Worm (Caenorhabditis elegans) whole organism, L1 larva: ENCODE measurements around the gene K09E9.3.

Experiments
- C34B4.2 ChIP-seq: sonication (generic microtip); optimal IDR thresholded peaks from 2 replicates; lab custom pipeline; 2017; ENCODE audit warnings: mild to moderate bottlenecking, missing genetic modification characterization, missing compliant biosample characterization
- aha-1 ChIP-seq: fragments of 150-350 bp; optimal IDR thresholded peaks from 2 replicates; lab custom pipeline; 2014; ENCODE audit warnings: missing biosample characterization, missing genetic modification characterization
- alr-1 ChIP-seq: fragments of 200-800 bp; sonication (Bioruptor generic); optimal IDR thresholded peaks from 2 replicates; lab custom pipeline; 2018; ENCODE audit warnings: borderline replicate concordance, mild to moderate bottlenecking, missing genetic modification characterization, missing compliant biosample characterization
- aly-2 ChIP-seq: fragments of 150-350 bp; optimal IDR thresholded peaks from 2 replicates; lab custom pipeline; 2014; ENCODE audit warnings: missing biosample characterization, missing genetic modification characterization
- ceh-63 ChIP-seq: fragments of 200-800 bp; sonication (Bioruptor generic); optimal IDR thresholded peaks from 2 replicates; lab custom pipeline; 2018; ENCODE audit warnings: mild to moderate bottlenecking, missing genetic modification characterization, missing compliant biosample characterization
- ceh-8 ChIP-seq: fragments of 200-800 bp; sonication (Bioruptor generic); optimal IDR thresholded peaks from 2 replicates; lab custom pipeline; 2018; ENCODE audit warnings: mild to moderate bottlenecking, missing genetic modification characterization, moderate library complexity, missing compliant biosample characterization
- ceh-82 ChIP-seq, 3 experiments: fragments of 150-350 bp in 1 of 3; sonication (generic microtip) in 2 of 3; optimal IDR thresholded peaks; 2 replicates each; lab custom pipeline; 2014 to 2017; ENCODE audit warnings: missing biosample characterization in 3 of 3, missing genetic modification characterization in 3 of 3
- ces-1 ChIP-seq: fragments of 150-350 bp; optimal IDR thresholded peaks from 2 replicates; lab custom pipeline; 2014; ENCODE audit warnings: missing biosample characterization, missing genetic modification reagents, missing genetic modification characterization
- egl-27 ChIP-seq, 2 experiments: fragments of 150-350 bp in 1 of 2; sonication (generic microtip); optimal IDR thresholded peaks; 3 replicates each; lab custom pipeline; 2017 to 2018; ENCODE audit warnings: missing biosample characterization in 2 of 2, missing genetic modification characterization in 2 of 2, missing genetic modification reagents in 2 of 2
- elt-2 ChIP-seq: sonication (generic microtip); optimal IDR thresholded peaks from 2 replicates; lab custom pipeline; 2016; ENCODE audit warnings: missing genetic modification characterization, mild to moderate bottlenecking, inconsistent platforms, missing compliant biosample characterization, missing genetic modification reagents
- elt-3 ChIP-seq, 6 experiments: fragments of 150-350 bp in 1 of 6; sonication (generic microtip); optimal IDR thresholded peaks; 2 replicates each; lab custom pipeline; 2017 to 2018; ENCODE audit warnings: missing biosample characterization in 6 of 6, missing genetic modification characterization in 6 of 6, inconsistent platforms in 1 of 6
- ets-5 ChIP-seq: fragments of 200-800 bp; sonication (Bioruptor generic); IDR thresholded peaks from 2 replicates; pipeline ENCODE4 v1.3.6; 2022; ENCODE audit warnings: missing genetic modification characterization, missing compliant biosample characterization
- fkh-10 ChIP-seq: sonication (generic microtip); optimal IDR thresholded peaks from 2 replicates; lab custom pipeline; 2017; ENCODE audit warnings: missing biosample characterization, missing genetic modification reagents, missing genetic modification characterization
- fos-1 ChIP-seq: fragments of 150-350 bp; optimal IDR thresholded peaks from 2 replicates; lab custom pipeline; 2014; ENCODE audit warnings: missing biosample characterization, missing genetic modification characterization
- grh-1 ChIP-seq: fragments of 200-800 bp; sonication (Bioruptor generic); IDR thresholded peaks from 2 replicates; pipeline ENCODE4 v1.3.6; 2022; ENCODE audit warnings: missing genetic modification reagents, missing genetic modification characterization, missing compliant biosample characterization
- hlh-17 ChIP-seq: fragments of 200-800 bp; sonication (Bioruptor generic); optimal IDR thresholded peaks from 2 replicates; lab custom pipeline; 2018; ENCODE audit warnings: missing genetic modification characterization, mild to moderate bottlenecking, missing compliant biosample characterization, moderate library complexity, borderline replicate concordance
- hpl-2 ChIP-seq: fragments of 150-350 bp; optimal IDR thresholded peaks from 2 replicates; lab custom pipeline; 2014; ENCODE audit warnings: missing biosample characterization, missing genetic modification reagents, missing genetic modification characterization
- isw-1 ChIP-seq: fragments of 200-800 bp; sonication (Bioruptor generic); IDR thresholded peaks from 2 replicates; pipeline ENCODE4 v1.3.6; 2022; ENCODE audit warnings: missing genetic modification characterization, missing compliant biosample characterization
- lin-13 ChIP-seq: fragments of 150-350 bp; optimal IDR thresholded peaks from 2 replicates; lab custom pipeline; 2014; ENCODE audit warnings: missing biosample characterization, missing genetic modification reagents, missing genetic modification characterization
- lin-14 ChIP-seq: fragments of 200-800 bp; sonication (Bioruptor generic); optimal IDR thresholded peaks from 2 replicates; lab custom pipeline; 2018; ENCODE audit warnings: mild to moderate bottlenecking, missing genetic modification characterization, moderate library complexity, missing compliant biosample characterization
- lin-39 ChIP-seq: fragments of 150-350 bp; optimal IDR thresholded peaks from 2 replicates; lab custom pipeline; 2014; ENCODE audit warnings: missing biosample characterization, missing genetic modification reagents, missing genetic modification characterization
- lsy-2 ChIP-seq, 2 experiments: fragments of 150-350 bp; optimal IDR thresholded peaks; 2 replicates each; lab custom pipeline; 2014; ENCODE audit warnings: missing biosample characterization in 2 of 2, missing genetic modification characterization in 2 of 2
- mep-1 ChIP-seq: fragments of 150-350 bp; optimal IDR thresholded peaks from 2 replicates; lab custom pipeline; 2014; ENCODE audit warnings: missing biosample characterization, missing genetic modification characterization
- nhr-11 ChIP-seq: fragments of 150-350 bp; optimal IDR thresholded peaks from 2 replicates; lab custom pipeline; 2014; ENCODE audit warnings: missing biosample characterization, missing genetic modification characterization
- nhr-28 ChIP-seq: fragments of 150-350 bp; optimal IDR thresholded peaks from 2 replicates; lab custom pipeline; 2014; ENCODE audit warnings: missing biosample characterization, missing genetic modification characterization
- nhr-47 ChIP-seq: sonication (generic microtip); optimal IDR thresholded peaks from 2 replicates; lab custom pipeline; 2016; ENCODE audit warnings: mild to moderate bottlenecking, missing genetic modification characterization, moderate library complexity, missing compliant biosample characterization
- nhr-71 ChIP-seq: sonication (generic microtip); optimal IDR thresholded peaks from 2 replicates; lab custom pipeline; 2016; ENCODE audit warnings: mild to moderate bottlenecking, missing genetic modification characterization, moderate library complexity, missing compliant biosample characterization
- nhr-76 ChIP-seq: sonication (generic microtip); optimal IDR thresholded peaks from 2 replicates; lab custom pipeline; 2017; ENCODE audit warnings: missing biosample characterization, missing genetic modification characterization
- nhr-77 ChIP-seq: fragments of 150-350 bp; optimal IDR thresholded peaks from 2 replicates; lab custom pipeline; 2014; ENCODE audit warnings: missing biosample characterization, missing genetic modification characterization
- pax-3 ChIP-seq: fragments of 200-800 bp; sonication (Bioruptor generic); optimal IDR thresholded peaks from 2 replicates; lab custom pipeline; 2018; ENCODE audit warnings: mild to moderate bottlenecking, missing genetic modification characterization, moderate library complexity, missing compliant biosample characterization
- pqm-1 ChIP-seq: sonication (generic microtip); optimal IDR thresholded peaks from 3 replicates; lab custom pipeline; 2017; ENCODE audit warnings: missing biosample characterization, missing genetic modification characterization
- skn-1 ChIP-seq: fragments of 150-350 bp; optimal IDR thresholded peaks from 2 replicates; lab custom pipeline; 2014; ENCODE audit warnings: missing biosample characterization, missing genetic modification characterization
- swsn-7 ChIP-seq: sonication (generic microtip); optimal IDR thresholded peaks from 2 replicates; lab custom pipeline; 2016; ENCODE audit warnings: missing genetic modification characterization, missing compliant biosample characterization
- tbx-2 ChIP-seq: sonication (generic microtip); optimal IDR thresholded peaks from 2 replicates; lab custom pipeline; 2016; ENCODE audit warnings: missing genetic modification characterization, missing compliant biosample characterization
- unc-30 ChIP-seq: sonication (generic microtip); optimal IDR thresholded peaks from 2 replicates; lab custom pipeline; 2017; ENCODE audit warnings: missing biosample characterization, missing genetic modification characterization
- unc-62 ChIP-seq: fragments of 150-350 bp; optimal IDR thresholded peaks from 2 replicates; lab custom pipeline; 2014; ENCODE audit warnings: missing biosample characterization, missing genetic modification reagents, missing genetic modification characterization
- unc-86 ChIP-seq: sonication (generic microtip); optimal IDR thresholded peaks from 2 replicates; lab custom pipeline; 2016; ENCODE audit warnings: missing genetic modification characterization, missing compliant biosample characterization
- unc-98 ChIP-seq: fragments of 200-800 bp; sonication (Bioruptor generic); IDR thresholded peaks from 2 replicates; pipeline ENCODE4 v1.3.6; 2022; ENCODE audit warnings: missing genetic modification characterization, missing compliant biosample characterization
- xbp-1 ChIP-seq: sonication (generic microtip); optimal IDR thresholded peaks from 2 replicates; lab custom pipeline; 2016; ENCODE audit warnings: missing genetic modification characterization, missing compliant biosample characterization
- zip-4 ChIP-seq: fragments of 200-800 bp; sonication (Bioruptor generic); optimal IDR thresholded peaks from 2 replicates; lab custom pipeline; 2018; ENCODE audit warnings: mild to moderate bottlenecking, missing genetic modification characterization, moderate library complexity, missing compliant biosample characterization
- ztf-4 ChIP-seq: fragments of 150-350 bp; optimal IDR thresholded peaks from 2 replicates; lab custom pipeline; 2014; ENCODE audit warnings: missing biosample characterization, missing genetic modification characterization

The K09E9.3 gene

ce11 chrX:15567986-15568940, 45.3 kb downstream of the K09E9.3 start, which contains the start of gene dyn-1 (continued):
- TF ChIP-seq egl-27 (tag; optimal IDR thresholded peaks at IDR 0.05; lab: Kevin White, UChicago) (no peak), aha-1 (no peak), ces-1 (no peak), isw-1 (no peak), lin-13 (GFP tag; lab: Kevin White, UChicago) (peak; percentile 71), unc-86 (tag; lab: Kevin White, UChicago) (peak; percentile 0), elt-3 (tag; optimal IDR thresholded peaks at IDR 0.05; lab: Kevin White, UChicago) (peak in 1 of 6 experiments; percentile 35), pqm-1 (tag; lab: Kevin White, UChicago) (no peak), mep-1 (peak; percentile 71), lin-14 (GFP tag; lab: Kevin White, UChicago) (peak; percentile 88), pax-3 (no peak), fos-1 (peak; percentile 56), elt-2 (tag; lab: Kevin White, UChicago) (peak; percentile 30), nhr-77 (tag; lab: Kevin White, UChicago) (peak; percentile 38), ceh-82 (tag; optimal IDR thresholded peaks at IDR 0.05; lab: Kevin White, UChicago) (peak in 2 of 3 experiments; percentile 33 to 58), ztf-4 (tag; lab: Kevin White, UChicago) (no peak), nhr-47 (tag; lab: Kevin White, UChicago) (peak; percentile 70), unc-62 (GFP tag; lab: Kevin White, UChicago) (no peak), grh-1 (peak; percentile 49), nhr-28 (tag; lab: Kevin White, UChicago) (no peak), hlh-17 (GFP tag; lab: Kevin White, UChicago) (no peak), ceh-8 (GFP tag; lab: Kevin White, UChicago) (no peak), nhr-76 (tag; lab: Kevin White, UChicago) (no peak), zip-4 (GFP tag; lab: Kevin White, UChicago) (peak; percentile 39), unc-30 (no peak), skn-1 (tag; lab: Kevin White, UChicago) (no peak), alr-1 (tag; lab: Kevin White, UChicago) (no peak), aly-2 (tag; lab: Kevin White, UChicago) (no peak), hpl-2 (GFP tag; lab: Kevin White, UChicago) (no peak), ceh-63 (GFP tag; lab: Kevin White, UChicago) (no peak), fkh-10 (GFP tag; lab: Kevin White, UChicago) (no peak), C34B4.2 (tag; lab: Kevin White, UChicago) (no peak), unc-98 (GFP tag; lab: Robert Waterston, UW) (no peak), lsy-2 (tag; optimal IDR thresholded peaks at IDR 0.05; lab: Kevin White, UChicago) (peak; percentile 62 to 72), nhr-71 (tag; lab: Kevin White, UChicago) (peak; percentile 86), xbp-1 (tag; lab: Kevin White, UChicago) (peak; percentile 47), nhr-11 (tag; lab: Kevin White, UChicago) (no peak), ets-5 (GFP tag; lab: Robert Waterston, UW) (no peak), swsn-7 (tag; lab: Kevin White, UChicago) (peak; percentile 70), tbx-2 (peak; percentile 69), lin-39 (tag; lab: Kevin White, UChicago) (no peak)
